Worm (Caenorhabditis elegans) whole organism, mixed stage, embryonic: Measurements from ENCODE around the gene K09C6.10.

Source experiments
- M03D4.4 ChIP-seq: sonication (generic microtip); optimal IDR thresholded peaks from 2 replicates; lab custom pipeline; 2017; ENCODE audit warnings: mild to moderate bottlenecking, missing genetic modification characterization, missing compliant biosample characterization
- ceh-43 ChIP-seq: fragments of 200-800 bp; sonication (Bioruptor generic); optimal IDR thresholded peaks from 2 replicates; lab custom pipeline; 2018; ENCODE audit warnings: mild to moderate bottlenecking, missing genetic modification characterization, moderate library complexity, missing compliant biosample characterization
- ces-1 ChIP-seq: fragments of 150-350 bp; optimal IDR thresholded peaks from 2 replicates; lab custom pipeline; 2014; ENCODE audit warnings: missing biosample characterization, missing genetic modification reagents, missing genetic modification characterization
- elt-1 ChIP-seq: sonication (generic microtip); optimal IDR thresholded peaks from 2 replicates; lab custom pipeline; 2017; ENCODE audit warnings: missing genetic modification characterization, mild to moderate bottlenecking, missing compliant biosample characterization, antibody characterized with exemption, moderate library complexity, borderline replicate concordance; ENCODE audit not compliant: insufficient read depth
- ham-2 ChIP-seq: fragments of 200-800 bp; sonication (Bioruptor generic); optimal IDR thresholded peaks from 2 replicates; lab custom pipeline; 2018; ENCODE audit warnings: mild to moderate bottlenecking, missing genetic modification characterization, missing compliant biosample characterization
- lin-13 ChIP-seq: fragments of 150-350 bp; optimal IDR thresholded peaks from 2 replicates; lab custom pipeline; 2014; ENCODE audit warnings: missing biosample characterization, missing genetic modification characterization
- lsy-2 ChIP-seq: fragments of 150-350 bp; optimal IDR thresholded peaks from 2 replicates; lab custom pipeline; 2014; ENCODE audit warnings: missing biosample characterization, missing genetic modification characterization
- mab-5 ChIP-seq: fragments of 150-350 bp; optimal IDR thresholded peaks from 2 replicates; lab custom pipeline; 2014; ENCODE audit warnings: missing biosample characterization, missing genetic modification characterization
- mep-1 ChIP-seq: fragments of 150-350 bp; optimal IDR thresholded peaks from 2 replicates; lab custom pipeline; 2017; ENCODE audit warnings: missing biosample characterization, missing genetic modification reagents, missing genetic modification characterization, inconsistent platforms
- pha-4 ChIP-seq: fragments of 150-350 bp; optimal IDR thresholded peaks from 2 replicates; lab custom pipeline; 2018; ENCODE audit warnings: missing biosample characterization, missing genetic modification reagents, missing genetic modification characterization
- snpc-4 ChIP-seq: fragments of 150-350 bp; optimal IDR thresholded peaks from 2 replicates; lab custom pipeline; 2014; ENCODE audit warnings: missing biosample characterization, missing genetic modification characterization
- tbx-8 ChIP-seq: fragments of 200-800 bp; sonication (Bioruptor generic); optimal IDR thresholded peaks from 2 replicates; lab custom pipeline; 2018; ENCODE audit warnings: mild to moderate bottlenecking, missing genetic modification characterization, moderate library complexity, missing compliant biosample characterization

DNA sequence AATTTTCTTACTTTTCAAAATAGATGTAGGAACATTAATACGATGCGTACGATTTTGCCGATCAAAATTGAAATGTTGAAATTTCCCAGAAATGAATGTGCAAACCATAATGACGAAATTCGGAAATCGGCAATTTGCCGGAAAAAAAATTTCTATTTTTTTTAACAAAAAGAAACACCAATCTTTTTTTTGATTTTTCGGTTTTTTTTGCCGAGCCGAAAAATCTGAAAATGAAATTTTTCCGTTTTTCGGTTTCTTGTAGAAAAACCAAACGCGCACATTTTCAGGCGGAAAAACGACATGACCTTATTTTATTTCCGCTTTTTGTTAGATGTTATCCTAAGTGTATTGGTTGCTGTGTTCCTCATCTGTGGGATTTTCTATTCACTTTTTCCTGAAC is 8.3 kb downstream of the K09C6.10 start, which contains the start of gene srbc-13:
- no peak for TF ChIP-seq snpc-4 (tag; lab: Kevin White, UChicago)
- TF ChIP-seq lin-13 (tag; lab: Kevin White, UChicago) = no peak
- TF ChIP-seq ces-1 = no peak
- no peak for TF ChIP-seq M03D4.4 (tag; lab: Kevin White, UChicago)
- no peak for TF ChIP-seq tbx-8 (GFP tag; lab: Kevin White, UChicago)
- no peak for TF ChIP-seq pha-4 (tag; lab: Kevin White, UChicago)
- no peak for TF ChIP-seq mab-5
- no peak for TF ChIP-seq mep-1
- TF ChIP-seq elt-1 (tag; lab: Kevin White, UChicago) = no peak
- TF ChIP-seq ceh-43 (GFP tag; lab: Kevin White, UChicago) = no peak
- TF ChIP-seq ham-2 (GFP tag; lab: Kevin White, UChicago) = no peak
- TF ChIP-seq lsy-2 (tag; lab: Kevin White, UChicago) = no peak
